Fruit fly (Drosophila melanogaster) Kc167 (cell line): ENCODE results near the gene rdgC.

Source experiments
- Sin3A ChIP-seq: fragments of >200 bp; optimal IDR thresholded peaks from 2 replicates; lab custom pipeline; 2018; ENCODE audit warnings: missing external identifiers
- psq ChIP-seq: fragments of >200 bp; optimal IDR thresholded peaks from 2 replicates; lab custom pipeline; 2017; ENCODE audit warnings: missing external identifiers
- ttk ChIP-seq: sonication (Bioruptor generic); optimal IDR thresholded peaks from 2 replicates; lab custom pipeline; 2017; ENCODE audit warnings: missing external identifiers

DNA sequence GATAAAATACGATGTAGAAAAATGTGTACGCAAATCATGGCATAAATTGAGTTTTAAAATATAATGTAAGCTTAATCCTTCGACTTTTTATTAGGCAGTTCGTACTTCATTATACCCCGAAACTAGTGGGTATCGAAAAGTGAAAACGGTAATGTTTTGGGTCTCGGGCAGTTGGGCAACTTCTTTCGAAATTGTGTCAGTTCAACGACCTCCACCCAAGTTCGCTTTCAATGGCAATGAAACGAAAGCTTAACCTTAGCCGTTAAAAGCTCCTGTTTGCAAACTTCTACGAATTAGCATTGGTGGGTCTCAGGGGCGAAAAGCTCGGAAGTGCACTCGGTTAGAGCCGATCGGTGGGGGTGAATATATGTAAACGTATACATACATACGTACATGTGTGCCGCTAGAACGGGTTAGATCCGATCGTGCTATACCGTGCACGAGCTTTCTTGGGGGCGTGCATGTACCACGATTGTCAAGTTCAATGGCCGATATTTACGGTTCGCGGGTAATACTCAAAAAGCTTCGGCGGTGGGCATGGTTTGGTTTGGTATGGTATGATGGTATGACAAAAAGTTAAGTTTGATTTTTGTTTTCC is 17.6 kb upstream of the rdgC start:
- TF ChIP-seq ttk (lab: Kevin White, UChicago) (no peak), psq (lab: Kevin White, UChicago) (no peak), Sin3A (no peak)
